Worm (Caenorhabditis elegans) whole organism, young adult: ENCODE results near the gene ptr-13.
A peak's percentile ranks its signal among the peaks of the same experiment; 100 is the strongest.

Experiments
- B0261.1 ChIP-seq: sonication (generic microtip); optimal IDR thresholded peaks from 2 replicates; lab custom pipeline; 2016; ENCODE audit warnings: mild to moderate bottlenecking, missing genetic modification characterization, moderate library complexity, missing compliant biosample characterization
- B0336.3 ChIP-seq: fragments of 200-800 bp; sonication (Bioruptor generic); IDR thresholded peaks from 2 replicates; pipeline ENCODE4 v1.3.6; 2022; ENCODE audit warnings: missing genetic modification characterization, missing compliant biosample characterization
- C06A6.2 ChIP-seq: fragments of 200-800 bp; sonication (Bioruptor generic); conservative IDR thresholded peaks from 2 replicates; pipeline ENCODE4 v1.3.6; 2022; ENCODE audit warnings: missing genetic modification characterization, missing compliant biosample characterization
- D2030.7 ChIP-seq: fragments of 200-800 bp; sonication (Bioruptor generic); IDR thresholded peaks from 2 replicates; pipeline ENCODE4 v1.3.6; 2022; ENCODE audit warnings: missing genetic modification reagents, missing genetic modification characterization, missing compliant biosample characterization
- F22D6.2 ChIP-seq: sonication (generic microtip); optimal IDR thresholded peaks from 2 replicates; lab custom pipeline; 2016; ENCODE audit warnings: mild to moderate bottlenecking, missing genetic modification characterization, missing compliant biosample characterization
- F23B12.7 ChIP-seq: sonication (generic microtip); optimal IDR thresholded peaks from 2 replicates; lab custom pipeline; 2017; ENCODE audit warnings: missing genetic modification characterization, mild to moderate bottlenecking, missing compliant biosample characterization, antibody characterized with exemption, moderate library complexity; ENCODE audit not compliant: insufficient read depth
- F55B11.4 ChIP-seq: sonication (generic microtip); optimal IDR thresholded peaks from 2 replicates; lab custom pipeline; 2016; ENCODE audit warnings: missing compliant biosample characterization, missing genetic modification characterization, borderline replicate concordance; ENCODE audit not compliant: insufficient read depth
- F57C9.4 ChIP-seq: sonication (generic microtip); optimal IDR thresholded peaks from 2 replicates; lab custom pipeline; 2017; ENCODE audit warnings: mild to moderate bottlenecking, missing genetic modification characterization, missing compliant biosample characterization
- K11D2.4 ChIP-seq: fragments of 200-800 bp; sonication (Bioruptor generic); IDR thresholded peaks from 2 replicates; pipeline ENCODE4 v1.3.6; 2022; ENCODE audit warnings: missing genetic modification reagents, missing genetic modification characterization, missing compliant biosample characterization
- Y53G8AR.9 ChIP-seq: fragments of 200-800 bp; sonication (Bioruptor generic); conservative IDR thresholded peaks from 2 replicates; pipeline ENCODE4 v1.3.6; 2022; ENCODE audit warnings: missing genetic modification reagents, missing genetic modification characterization, missing compliant biosample characterization
- Y56A3A.18 ChIP-seq: fragments of 200-800 bp; sonication (Bioruptor generic); IDR thresholded peaks from 2 replicates; pipeline ENCODE4 v1.3.6; 2022; ENCODE audit warnings: missing genetic modification reagents, missing genetic modification characterization, missing compliant biosample characterization
- Y95B8A.8 ChIP-seq: fragments of 200-800 bp; sonication (Bioruptor generic); IDR thresholded peaks from 2 replicates; pipeline ENCODE4 v1.3.6; 2022; ENCODE audit warnings: missing genetic modification reagents, missing genetic modification characterization, missing compliant biosample characterization
- ama-1 ChIP-seq, 3 experiments: fragments of 150-350 bp in 1 of 3; sonication (generic microtip) in 2 of 3; optimal IDR thresholded peaks; 2 replicates each; lab custom pipeline; 2014 to 2018; ENCODE audit warnings: missing biosample characterization in 2 of 3, missing genetic modification characterization in 2 of 3, missing genetic modification reagents in 2 of 3
- atf-7 ChIP-seq: sonication (generic microtip); optimal IDR thresholded peaks from 2 replicates; lab custom pipeline; 2017; ENCODE audit warnings: mild to moderate bottlenecking, missing genetic modification characterization, missing compliant biosample characterization
- attf-5 ChIP-seq: fragments of 200-800 bp; sonication (Bioruptor generic); optimal IDR thresholded peaks from 2 replicates; lab custom pipeline; 2018; ENCODE audit warnings: mild to moderate bottlenecking, missing genetic modification characterization, missing compliant biosample characterization
- bed-2 ChIP-seq: fragments of 200-800 bp; sonication (Bioruptor generic); IDR thresholded peaks from 2 replicates; pipeline ENCODE4 v1.3.6; 2022; ENCODE audit warnings: missing genetic modification reagents, missing genetic modification characterization, missing compliant biosample characterization
- cebp-1 ChIP-seq, 2 experiments: fragments of 200-800 bp in 1 of 2; sonication (Bioruptor generic) in 1 of 2; sonication (generic microtip) in 1 of 2; IDR thresholded peaks in 1 of 2; optimal IDR thresholded peaks in 1 of 2; 2 replicates each; pipeline versions ENCODE4 v1.3.6 to Lab custom; 2017 to 2022; ENCODE audit warnings: missing compliant biosample characterization in 2 of 2, missing genetic modification characterization in 2 of 2, mild to moderate bottlenecking in 1 of 2, missing genetic modification reagents in 1 of 2, moderate library complexity in 1 of 2
- ceh-40 ChIP-seq: fragments of 200-800 bp; sonication (Bioruptor generic); IDR thresholded peaks from 2 replicates; pipeline ENCODE4 v1.3.6; 2022; ENCODE audit warnings: missing genetic modification characterization, missing compliant biosample characterization
- chd-7 ChIP-seq: sonication (generic microtip); optimal IDR thresholded peaks from 2 replicates; lab custom pipeline; 2016; ENCODE audit warnings: mild to moderate bottlenecking, missing genetic modification characterization, moderate library complexity, missing compliant biosample characterization
- dpff-1 ChIP-seq: sonication (generic microtip); optimal IDR thresholded peaks from 2 replicates; lab custom pipeline; 2017; ENCODE audit warnings: mild to moderate bottlenecking, missing genetic modification characterization, missing compliant biosample characterization
- dpl-1 ChIP-seq: fragments of 150-350 bp; optimal IDR thresholded peaks from 2 replicates; lab custom pipeline; 2014; ENCODE audit warnings: missing biosample characterization, missing genetic modification reagents, missing genetic modification characterization
- efl-1 ChIP-seq: fragments of 150-350 bp; optimal IDR thresholded peaks from 2 replicates; lab custom pipeline; 2014; ENCODE audit warnings: missing biosample characterization, missing genetic modification reagents, missing genetic modification characterization
- egl-44 ChIP-seq: fragments of 200-800 bp; sonication (Bioruptor generic); IDR thresholded peaks from 2 replicates; pipeline ENCODE4 v1.3.6; 2022; ENCODE audit warnings: missing genetic modification reagents, missing genetic modification characterization, missing compliant biosample characterization
- ets-4 ChIP-seq: fragments of 200-800 bp; sonication (Bioruptor generic); optimal IDR thresholded peaks from 2 replicates; lab custom pipeline; 2018; ENCODE audit warnings: mild to moderate bottlenecking, missing genetic modification characterization, missing compliant biosample characterization
- gei-17 ChIP-seq: fragments of 200-800 bp; sonication (Bioruptor generic); optimal IDR thresholded peaks from 2 replicates; lab custom pipeline; 2018; ENCODE audit warnings: mild to moderate bottlenecking, missing genetic modification characterization, missing compliant biosample characterization
- hlh-12 ChIP-seq: sonication (generic microtip); optimal IDR thresholded peaks from 2 replicates; lab custom pipeline; 2016; ENCODE audit warnings: missing genetic modification characterization, missing compliant biosample characterization
- hsf-1 ChIP-seq: fragments of 200-800 bp; sonication (Bioruptor generic); IDR thresholded peaks from 2 replicates; pipeline ENCODE4 v1.3.6; 2022; ENCODE audit warnings: missing genetic modification reagents, missing genetic modification characterization, missing compliant biosample characterization
- let-526 ChIP-seq: fragments of 200-800 bp; sonication (Bioruptor generic); IDR thresholded peaks from 2 replicates; pipeline ENCODE4 v1.3.6; 2022; ENCODE audit warnings: missing genetic modification reagents, missing genetic modification characterization, missing compliant biosample characterization
- lin-26 ChIP-seq: fragments of 200-800 bp; sonication (Bioruptor generic); IDR thresholded peaks from 2 replicates; pipeline ENCODE4 v1.3.6; 2022; ENCODE audit warnings: missing genetic modification reagents, missing genetic modification characterization, missing compliant biosample characterization
- lin-40 ChIP-seq: sonication (generic microtip); optimal IDR thresholded peaks from 2 replicates; lab custom pipeline; 2016; ENCODE audit warnings: missing genetic modification characterization, mild to moderate bottlenecking, missing compliant biosample characterization, missing genotype, missing genetic modification reagents
- lin-54 ChIP-seq: fragments of 200-800 bp; sonication (Bioruptor generic); optimal IDR thresholded peaks from 2 replicates; lab custom pipeline; 2018; ENCODE audit warnings: mild to moderate bottlenecking, missing genetic modification characterization, missing compliant biosample characterization
- madf-10 ChIP-seq: sonication (generic microtip); optimal IDR thresholded peaks from 2 replicates; lab custom pipeline; 2016; ENCODE audit warnings: mild to moderate bottlenecking, missing genetic modification characterization, missing compliant biosample characterization
- madf-3 ChIP-seq: fragments of 200-800 bp; sonication (Bioruptor generic); IDR thresholded peaks from 2 replicates; pipeline ENCODE4 v1.3.6; 2022; ENCODE audit warnings: missing genetic modification reagents, missing genetic modification characterization, missing compliant biosample characterization
- mcd-1 ChIP-seq: fragments of 200-800 bp; sonication (Bioruptor generic); IDR thresholded peaks from 2 replicates; pipeline ENCODE4 v1.3.6; 2022; ENCODE audit warnings: missing genetic modification reagents, missing genetic modification characterization, missing compliant biosample characterization
- nfya-1 ChIP-seq: sonication (generic microtip); optimal IDR thresholded peaks from 2 replicates; lab custom pipeline; 2017; ENCODE audit warnings: antibody characterized with exemption, missing compliant biosample characterization, missing genetic modification characterization, borderline replicate concordance; ENCODE audit not compliant: insufficient read depth
- nhr-27 ChIP-seq: fragments of 200-800 bp; sonication (Bioruptor generic); optimal IDR thresholded peaks from 2 replicates; lab custom pipeline; 2018; ENCODE audit warnings: mild to moderate bottlenecking, missing genetic modification characterization, moderate library complexity, missing compliant biosample characterization
- nhr-80 ChIP-seq: sonication (generic microtip); optimal IDR thresholded peaks from 2 replicates; lab custom pipeline; 2016; ENCODE audit warnings: missing genetic modification characterization, missing compliant biosample characterization
- nhr-90 ChIP-seq: sonication (generic microtip); optimal IDR thresholded peaks from 2 replicates; lab custom pipeline; 2016; ENCODE audit warnings: missing genotype, mild to moderate bottlenecking, missing genetic modification characterization, missing compliant biosample characterization
- pbrm-1 ChIP-seq: fragments of 200-800 bp; sonication (Bioruptor generic); IDR thresholded peaks from 2 replicates; pipeline ENCODE4 v1.3.6; 2022; ENCODE audit warnings: missing genetic modification reagents, missing genetic modification characterization, missing compliant biosample characterization
- repo-1 ChIP-seq: sonication (generic microtip); optimal IDR thresholded peaks from 2 replicates; lab custom pipeline; 2017; ENCODE audit warnings: mild to moderate bottlenecking, missing genetic modification characterization, missing compliant biosample characterization
- snpc-4 ChIP-seq, 5 experiments: fragments of 150-350 bp in 1 of 5; sonication (generic microtip) in 4 of 5; optimal IDR thresholded peaks; 2 replicates each; lab custom pipeline; 2014 to 2018; ENCODE audit warnings: missing genetic modification characterization in 5 of 5, missing biosample characterization in 3 of 5, antibody characterized with exemption in 2 of 5, mild to moderate bottlenecking in 2 of 5, missing compliant biosample characterization in 2 of 5, missing genotype in 2 of 5, moderate library complexity in 2 of 5, missing genetic modification reagents in 1 of 5
- ztf-22 ChIP-seq: fragments of 200-800 bp; sonication (Bioruptor generic); optimal IDR thresholded peaks from 2 replicates; lab custom pipeline; 2018; ENCODE audit warnings: mild to moderate bottlenecking, missing genetic modification characterization, moderate library complexity, missing compliant biosample characterization
- ztf-25 ChIP-seq: fragments of 200-800 bp; sonication (Bioruptor generic); IDR thresholded peaks from 2 replicates; pipeline ENCODE4 v1.3.6; 2022; ENCODE audit warnings: missing genetic modification reagents, missing genetic modification characterization, missing compliant biosample characterization
- ztf-26 ChIP-seq: sonication (generic microtip); optimal IDR thresholded peaks from 2 replicates; lab custom pipeline; 2017; ENCODE audit warnings: missing genetic modification characterization, missing compliant biosample characterization
- ztf-28 ChIP-seq: fragments of 200-800 bp; sonication (Bioruptor generic); IDR thresholded peaks from 2 replicates; pipeline ENCODE4 v1.3.6; 2022; ENCODE audit warnings: missing genetic modification reagents, missing genetic modification characterization, missing compliant biosample characterization

ptr-13 gene

ce11 chrII:11149866-11150685, 12.2 kb downstream of the ptr-13 start:
- peak; percentile 56; the same call in 1 of the 2 replicates for TF ChIP-seq C06A6.2 (GFP tag; lab: Robert Waterston, UW)
- TF ChIP-seq repo-1 (tag; lab: Kevin White, UChicago) = peak; percentile 91
- peak; percentile 40; the same call in 1 of the 2 replicates for TF ChIP-seq egl-44 (GFP tag; lab: Robert Waterston, UW)
- peak; percentile 8 for TF ChIP-seq attf-5
- no peak for TF ChIP-seq dpl-1
- TF ChIP-seq F55B11.4 = no peak
- TF ChIP-seq pbrm-1 (GFP tag; lab: Robert Waterston, UW) = peak; percentile 70; the same call in 1 of the 2 replicates
- TF ChIP-seq nhr-27 (tag; lab: Kevin White, UChicago) = no peak
- peak; percentile 95 for TF ChIP-seq Y53G8AR.9 (GFP tag; lab: Robert Waterston, UW)
- no peak for TF ChIP-seq snpc-4 (GFP tag; optimal IDR thresholded peaks at IDR 0.05; lab: Kevin White, UChicago)
- TF ChIP-seq snpc-4 (tag; optimal IDR thresholded peaks at IDR 0.05; lab: Kevin White, UChicago) = peak in 3 of 4 experiments; percentile 10 to 17 (median 16)
- peak; percentile 24 for TF ChIP-seq nhr-80 (tag; lab: Kevin White, UChicago)
- TF ChIP-seq K11D2.4 (GFP tag; lab: Robert Waterston, UW) = no peak; the same call in 1 of the 2 replicates
- TF ChIP-seq madf-3 = peak; percentile 77
- TF ChIP-seq ceh-40 (GFP tag; lab: Robert Waterston, UW) = no peak
- TF ChIP-seq B0261.1 (tag; lab: Kevin White, UChicago) = peak; percentile 12
- peak; percentile 36 for TF ChIP-seq madf-10 (tag; lab: Kevin White, UChicago)
- TF ChIP-seq chd-7 (tag; lab: Kevin White, UChicago) = peak; percentile 76
- TF ChIP-seq hsf-1 = 0 out of 2 replicates have a peak, but pooled peaks have one; percentile 17
- no peak for TF ChIP-seq ztf-26
- TF ChIP-seq gei-17 = peak; percentile 48
- TF ChIP-seq F22D6.2 (tag; lab: Kevin White, UChicago) = peak; percentile 17
- no peak for TF ChIP-seq hlh-12 (tag; lab: Kevin White, UChicago)
- no peak for TF ChIP-seq F23B12.7 (tag; lab: Kevin White, UChicago)
- peak; percentile 95 for TF ChIP-seq B0336.3 (GFP tag; lab: Robert Waterston, UW)
- peak; percentile 87 for TF ChIP-seq Y95B8A.8 (GFP tag; lab: Robert Waterston, UW)
- peak; percentile 34 for TF ChIP-seq lin-54
- TF ChIP-seq cebp-1 (GFP tag; IDR thresholded peaks at IDR 0.05; lab: Robert Waterston, UW) = peak; percentile 46; the same call in 1 of the 2 replicates
- TF ChIP-seq cebp-1 (tag; optimal IDR thresholded peaks at IDR 0.05; lab: Kevin White, UChicago) = peak; percentile 76
- no peak for TF ChIP-seq D2030.7 (GFP tag; lab: Robert Waterston, UW)
- TF ChIP-seq let-526 (GFP tag; lab: Robert Waterston, UW) = peak; percentile 71
- peak; percentile 80 for TF ChIP-seq atf-7 (tag; lab: Kevin White, UChicago)
- 0 out of 2 replicates have a peak, but pooled peaks have one; percentile 10 for TF ChIP-seq ztf-25 (GFP tag; lab: Robert Waterston, UW)
- peak; percentile 63 for TF ChIP-seq mcd-1
- TF ChIP-seq ets-4 (GFP tag; lab: Kevin White, UChicago) = peak; percentile 12
- no peak for TF ChIP-seq nfya-1 (tag; lab: Kevin White, UChicago)
- no peak for TF ChIP-seq F57C9.4
- no peak for TF ChIP-seq efl-1 (GFP tag; lab: Kevin White, UChicago)
- peak; percentile 31 for TF ChIP-seq ama-1 (optimal IDR thresholded peaks at IDR 0.05; lab: Kevin White, UChicago)
- no peak for TF ChIP-seq ama-1 (GFP tag; optimal IDR thresholded peaks at IDR 0.05; lab: Kevin White, UChicago)
- TF ChIP-seq ztf-22 (GFP tag; lab: Kevin White, UChicago) = peak; percentile 73
- peak; percentile 53 for TF ChIP-seq nhr-90 (tag; lab: Kevin White, UChicago)
- TF ChIP-seq Y56A3A.18 (GFP tag; lab: Robert Waterston, UW) = peak; percentile 91
- TF ChIP-seq lin-26 (GFP tag; lab: Robert Waterston, UW) = 0 out of 2 replicates have a peak, but pooled peaks have one; percentile 32
- TF ChIP-seq dpff-1 (tag; lab: Kevin White, UChicago) = peak; percentile 48
- TF ChIP-seq lin-40 (tag; lab: Kevin White, UChicago) = peak; percentile 10
- 0 out of 2 replicates have a peak, but pooled peaks have one; percentile 37 for TF ChIP-seq ztf-28 (GFP tag; lab: Robert Waterston, UW)
- no peak for TF ChIP-seq bed-2 (GFP tag; lab: Robert Waterston, UW)
